Worm (Caenorhabditis elegans) whole organism, L1 larva: ENCODE measurements around the gene T02B11.4.
"Not testable (repeated sequence)": the region's sequence is repeated elsewhere in the genome, so short reads cannot be mapped to it uniquely, and the experiment has no call there.

Experiments
- ama-1 ChIP-seq: fragments of 150-350 bp; optimal IDR thresholded peaks from 2 replicates; lab custom pipeline; 2014
- ceh-63 ChIP-seq: fragments of 200-800 bp; sonication (Bioruptor generic); optimal IDR thresholded peaks from 2 replicates; lab custom pipeline; 2018; ENCODE audit warnings: mild to moderate bottlenecking, missing genetic modification characterization, missing compliant biosample characterization
- efl-3 ChIP-seq: fragments of 200-800 bp; sonication (Bioruptor generic); optimal IDR thresholded peaks from 2 replicates; lab custom pipeline; 2018; ENCODE audit warnings: mild to moderate bottlenecking, missing genetic modification characterization, missing compliant biosample characterization
- egl-27 ChIP-seq, 2 experiments: fragments of 150-350 bp in 1 of 2; sonication (generic microtip); optimal IDR thresholded peaks; 3 replicates each; lab custom pipeline; 2017 to 2018; ENCODE audit warnings: missing biosample characterization in 2 of 2, missing genetic modification characterization in 2 of 2, missing genetic modification reagents in 2 of 2
- elt-2 ChIP-seq: sonication (generic microtip); optimal IDR thresholded peaks from 2 replicates; lab custom pipeline; 2016; ENCODE audit warnings: missing genetic modification characterization, mild to moderate bottlenecking, inconsistent platforms, missing compliant biosample characterization, missing genetic modification reagents
- lin-14 ChIP-seq: fragments of 200-800 bp; sonication (Bioruptor generic); optimal IDR thresholded peaks from 2 replicates; lab custom pipeline; 2018; ENCODE audit warnings: mild to moderate bottlenecking, missing genetic modification characterization, moderate library complexity, missing compliant biosample characterization
- nhr-12 ChIP-seq: sonication (generic microtip); optimal IDR thresholded peaks from 2 replicates; lab custom pipeline; 2017; ENCODE audit warnings: missing biosample characterization, missing genetic modification characterization
- pqm-1 ChIP-seq: sonication (generic microtip); optimal IDR thresholded peaks from 3 replicates; lab custom pipeline; 2017; ENCODE audit warnings: missing biosample characterization, missing genetic modification characterization
- rnt-1 ChIP-seq: sonication (generic microtip); optimal IDR thresholded peaks from 2 replicates; lab custom pipeline; 2016; ENCODE audit warnings: mild to moderate bottlenecking, missing genetic modification characterization, moderate library complexity, missing compliant biosample characterization
- snpc-4 ChIP-seq: fragments of 150-350 bp; optimal IDR thresholded peaks from 2 replicates; lab custom pipeline; 2014; ENCODE audit warnings: missing biosample characterization, missing genetic modification characterization

- not testable (repeated sequence) for TF ChIP-seq efl-3 (GFP tag; lab: Kevin White, UChicago); egl-27 (tag; optimal IDR thresholded peaks at IDR 0.05; lab: Kevin White, UChicago); nhr-12 (tag; lab: Kevin White, UChicago); rnt-1; elt-2 (tag; lab: Kevin White, UChicago); pqm-1; ama-1 (lab: Kevin White, UChicago); ceh-63 (GFP tag; lab: Kevin White, UChicago); lin-14; snpc-4 (tag; lab: Kevin White, UChicago)
Measured at ce11 chrV:890835-891234, 19.9 kb upstream of the T02B11.4 start, which contains the start of gene srlf-22.
